Worm (Caenorhabditis elegans) whole organism, L4 larva: ENCODE results near the gene tatn-1.

ENCODE experiments used
- R02D3.7 ChIP-seq: fragments of 150-350 bp; sonication (generic microtip); optimal IDR thresholded peaks from 3 replicates; lab custom pipeline; 2014; ENCODE audit warnings: missing biosample characterization, missing genetic modification characterization
- fkh-10 ChIP-seq: fragments of 150-350 bp; optimal IDR thresholded peaks from 2 replicates; lab custom pipeline; 2014; ENCODE audit warnings: missing biosample characterization, missing genetic modification reagents, missing genetic modification characterization
- hlh-11 ChIP-seq: fragments of 200-800 bp; sonication (Bioruptor generic); optimal IDR thresholded peaks from 2 replicates; lab custom pipeline; 2018; ENCODE audit warnings: mild to moderate bottlenecking, missing genetic modification characterization, missing compliant biosample characterization
- jun-1 ChIP-seq: fragments of 150-350 bp; optimal IDR thresholded peaks from 2 replicates; lab custom pipeline; 2014; ENCODE audit warnings: missing biosample characterization, missing genetic modification reagents, missing genetic modification characterization
- nhr-10 ChIP-seq: fragments of 150-350 bp; optimal IDR thresholded peaks from 2 replicates; lab custom pipeline; 2014; ENCODE audit warnings: missing biosample characterization, missing genetic modification characterization
- saeg-2 ChIP-seq: fragments of 200-800 bp; sonication (Bioruptor generic); IDR thresholded peaks from 2 replicates; pipeline ENCODE4 v1.3.6; 2022; ENCODE audit warnings: missing genetic modification reagents, missing genetic modification characterization, missing compliant biosample characterization
- unc-39 ChIP-seq: sonication (generic microtip); optimal IDR thresholded peaks from 2 replicates; lab custom pipeline; 2017; ENCODE audit warnings: missing biosample characterization, missing genetic modification characterization
- zip-2 ChIP-seq: fragments of 150-350 bp; optimal IDR thresholded peaks from 2 replicates; lab custom pipeline; 2014; ENCODE audit warnings: missing biosample characterization, missing genetic modification characterization
- ztf-11 ChIP-seq: fragments of 150-350 bp; optimal IDR thresholded peaks from 2 replicates; lab custom pipeline; 2014; ENCODE audit warnings: missing biosample characterization, missing genetic modification characterization

- no peak for TF ChIP-seq jun-1
- TF ChIP-seq fkh-10 (GFP tag; lab: Kevin White, UChicago): no peak
- TF ChIP-seq unc-39: no peak
- TF ChIP-seq nhr-10 (tag; lab: Kevin White, UChicago): no peak
- no peak for TF ChIP-seq hlh-11 (tag; lab: Kevin White, UChicago)
- no peak for TF ChIP-seq R02D3.7 (tag; lab: Kevin White, UChicago)
- no peak for TF ChIP-seq ztf-11 (tag; lab: Kevin White, UChicago)
- TF ChIP-seq saeg-2 (GFP tag; lab: Robert Waterston, UW): no peak
- no peak for TF ChIP-seq zip-2 (tag; lab: Kevin White, UChicago)
These were observed 21.3 kb downstream of the tatn-1 start, which contains the start of gene T04C10.3 for ce11 chrX:14812061-14812460.
